Worm (Caenorhabditis elegans): ENCODE measurements around the gene asp-6.

DNA sequence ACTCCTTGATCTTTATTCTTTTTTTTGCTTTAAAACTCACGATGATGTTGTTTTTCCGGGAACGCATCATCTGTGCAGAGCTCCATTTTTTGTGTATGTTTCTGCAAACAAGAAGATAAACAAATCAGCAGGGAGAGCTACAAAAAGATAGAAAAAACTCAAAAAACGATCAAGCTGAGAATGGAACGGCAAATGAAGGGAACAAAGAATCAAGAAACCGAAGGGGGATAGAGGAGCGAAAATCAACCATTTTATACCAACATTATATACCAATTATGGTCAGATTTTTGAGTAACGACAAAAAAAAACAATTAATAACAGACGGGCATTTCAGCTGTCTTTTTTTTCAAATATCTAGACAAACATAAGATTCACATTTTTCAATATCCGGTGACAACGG lies 16.1 kb upstream of the asp-6 start, which contains the start of gene slc-17.5:
- TF ChIP-seq ztf-11 (tag; optimal IDR thresholded peaks at IDR 0.05) (no peak), unc-39 (tag; optimal IDR thresholded peaks at IDR 0.05) (no peak), snpc-4 (tag; optimal IDR thresholded peaks at IDR 0.05) (no peak), nhr-12 (tag; optimal IDR thresholded peaks at IDR 0.05) (no peak), pha-4 (tag; optimal IDR thresholded peaks at IDR 0.05) (no peak), drap-1 (GFP tag; optimal IDR thresholded peaks at IDR 0.05) (no peak), nhr-237 (tag; optimal IDR thresholded peaks at IDR 0.05) (no peak), bed-3 (GFP tag; optimal IDR thresholded peaks at IDR 0.05) (no peak), unc-120 (tag; optimal IDR thresholded peaks at IDR 0.05; ENCODE audit: poor library complexity, severe bottlenecking) (no peak)
